Worm (Caenorhabditis elegans): ENCODE results near the gene F49C12.7.

- no peak for TF ChIP-seq lin-13 (tag; optimal IDR thresholded peaks at IDR 0.05)
- no peak for TF ChIP-seq bed-3 (GFP tag; optimal IDR thresholded peaks at IDR 0.05)
Measured at ce11 chrIV:9327706-9328105, 15.0 kb upstream of the F49C12.7 start, which contains the start of gene clec-183.

Data from whole organism, mixed stage, embryonic.